Fruit fly (Drosophila melanogaster) whole organism, embryonic: ENCODE results near the gene CG11768.

ENCODE experiments used
- CG4328 ChIP-seq: fragments of 200-800 bp; sonication (Bioruptor generic); optimal IDR thresholded peaks from 3 replicates; lab custom pipeline; 2017; ENCODE audit warnings: missing biosample characterization, missing genetic modification reagents, missing genetic modification characterization
- CG7928 ChIP-seq: fragments of 200-800 bp; sonication (Bioruptor generic); optimal IDR thresholded peaks from 2 replicates; lab custom pipeline; 2017; ENCODE audit warnings: missing biosample characterization, mild to moderate bottlenecking, missing genetic modification characterization
- Dll ChIP-seq: fragments of 200-800 bp; sonication (Bioruptor generic); IDR thresholded peaks from 4 replicates; pipeline ENCODE4 v1.3.6; 2022; ENCODE audit warnings: missing biosample characterization, missing genetic modification characterization; ENCODE audit not compliant: partially characterized antibody
- Eip74EF ChIP-seq, 2 experiments: fragments of 200-800 bp in 1 of 2; fragments of >200 bp in 1 of 2; sonication (Bioruptor generic) in 1 of 2; optimal IDR thresholded peaks; 2 replicates each; lab custom pipeline; 2017 to 2019; ENCODE audit warnings: missing biosample characterization in 2 of 2, missing genetic modification characterization in 2 of 2, mild to moderate bottlenecking in 1 of 2, moderate library complexity in 1 of 2
- MBD-R2 ChIP-seq: fragments of 200-800 bp; sonication (Bioruptor generic); IDR thresholded peaks from 2 replicates; pipeline ENCODE4 v1.3.6; 2022; ENCODE audit warnings: missing biosample characterization, missing genetic modification characterization
- ap ChIP-seq: fragments of 200-800 bp; sonication (Bioruptor generic); IDR thresholded peaks from 2 replicates; pipeline ENCODE4 v1.3.6; 2022; ENCODE audit warnings: missing biosample characterization, missing genetic modification characterization
- bowl ChIP-seq: fragments of 200-800 bp; sonication (Bioruptor generic); IDR thresholded peaks from 2 replicates; pipeline ENCODE4 v1.3.6; 2022; ENCODE audit warnings: missing biosample characterization, missing genetic modification characterization

- TF ChIP-seq CG4328 (GFP tag; lab: Kevin White, UChicago) (no peak), MBD-R2 (GFP tag; lab: Robert Waterston, UW) (peak; percentile 15; the same call in 1 of the 2 replicates), bowl (no peak), Dll (no peak), Eip74EF (GFP tag; optimal IDR thresholded peaks at IDR 0.05; lab: Kevin White, UChicago) (peak in 1 of 2 experiments; percentile 19), CG7928 (GFP tag; lab: Kevin White, UChicago) (no peak), ap (peak; percentile 64)
Measured at dm6 chr3R:8746354-8746753, 21.6 kb downstream of the CG11768 start.
